Worm (Caenorhabditis elegans) whole organism, L4 larva: ENCODE data around the gene daz-1.
A peak's percentile ranks its signal among the peaks of the same experiment; 100 is the strongest.

Experiments used
- ama-1 ChIP-seq: fragments of 150-350 bp; optimal IDR thresholded peaks from 2 replicates; lab custom pipeline; 2014; ENCODE audit warnings: inconsistent platforms, mixed read lengths
- daf-12 ChIP-seq: fragments of 150-350 bp; optimal IDR thresholded peaks from 2 replicates; lab custom pipeline; 2014; ENCODE audit warnings: missing biosample characterization, missing genetic modification reagents, missing genetic modification characterization
- dpl-1 ChIP-seq: fragments of 150-350 bp; optimal IDR thresholded peaks from 2 replicates; lab custom pipeline; 2014; ENCODE audit warnings: missing biosample characterization, missing genetic modification reagents, missing genetic modification characterization
- lin-15B ChIP-seq: fragments of 150-350 bp; sonication (generic microtip); optimal IDR thresholded peaks from 3 replicates; lab custom pipeline; 2014; ENCODE audit warnings: missing biosample characterization, missing genetic modification characterization
- lin-39 ChIP-seq: fragments of 150-350 bp; optimal IDR thresholded peaks from 2 replicates; lab custom pipeline; 2014; ENCODE audit warnings: missing biosample characterization, missing genetic modification reagents, missing genetic modification characterization
- lsy-2 ChIP-seq, 2 experiments: fragments of 150-350 bp in 1 of 2; sonication (generic microtip) in 1 of 2; optimal IDR thresholded peaks; 2 replicates each; lab custom pipeline; 2014 to 2017; ENCODE audit warnings: missing biosample characterization in 2 of 2, missing genetic modification characterization in 2 of 2
- nhr-76 ChIP-seq: fragments of 150-350 bp; optimal IDR thresholded peaks from 2 replicates; lab custom pipeline; 2014; ENCODE audit warnings: missing biosample characterization, missing genetic modification characterization
- php-3 ChIP-seq: fragments of 200-800 bp; sonication (Bioruptor generic); IDR thresholded peaks from 2 replicates; pipeline ENCODE4 v1.3.6; 2022; ENCODE audit warnings: missing genetic modification reagents, missing genetic modification characterization, missing compliant biosample characterization
- snpc-4 ChIP-seq: fragments of 150-350 bp; optimal IDR thresholded peaks from 2 replicates; lab custom pipeline; 2014; ENCODE audit warnings: missing biosample characterization, missing genetic modification characterization
- tag-97 ChIP-seq: fragments of 200-800 bp; sonication (Bioruptor generic); IDR thresholded peaks from 2 replicates; pipeline ENCODE4 v1.3.6; 2022; ENCODE audit warnings: missing genetic modification characterization, missing compliant biosample characterization
- unc-39 ChIP-seq: sonication (generic microtip); optimal IDR thresholded peaks from 2 replicates; lab custom pipeline; 2017; ENCODE audit warnings: missing biosample characterization, missing genetic modification characterization

DNA sequence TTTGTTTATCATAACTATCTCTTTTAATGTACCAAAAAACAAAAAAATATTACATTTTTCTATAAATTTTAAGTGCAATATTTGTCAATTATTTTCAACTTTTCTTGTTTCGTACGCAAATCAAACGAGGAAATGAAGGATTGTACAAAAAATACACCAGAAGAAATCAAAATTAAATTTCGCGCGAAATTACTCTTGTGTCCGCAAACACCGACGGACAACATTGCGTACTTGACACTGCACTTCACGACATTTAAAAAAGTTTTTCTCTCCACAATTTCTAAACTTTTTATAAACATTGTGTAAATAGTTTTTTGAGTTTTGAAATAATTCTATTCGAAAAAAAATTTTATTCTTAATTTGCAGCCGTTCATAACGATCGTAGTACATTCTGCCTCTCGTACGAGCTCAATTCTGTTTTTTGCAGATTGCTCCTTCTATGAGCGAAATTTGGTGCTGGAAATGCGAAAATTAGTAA is 17.9 kb downstream of the daz-1 start, which contains the start of gene mrps-16:
- TF ChIP-seq tag-97 (GFP tag; lab: Robert Waterston, UW) (no peak), lin-39 (tag; lab: Kevin White, UChicago) (no peak), php-3 (GFP tag; lab: Robert Waterston, UW) (no peak), ama-1 (lab: Kevin White, UChicago) (no peak), dpl-1 (GFP tag; lab: Kevin White, UChicago) (peak; percentile 96), daf-12 (tag; lab: Kevin White, UChicago) (no peak), unc-39 (tag; lab: Kevin White, UChicago) (no peak), lsy-2 (tag; optimal IDR thresholded peaks at IDR 0.05; lab: Kevin White, UChicago) (peak in 1 of 2 experiments; percentile 82), snpc-4 (no peak), nhr-76 (tag; lab: Kevin White, UChicago) (no peak), lin-15B (no peak)
